Worm (Caenorhabditis elegans) whole organism, early embryonic: Measurements from ENCODE around the gene T04G9.7.

Experiments
- ama-1 ChIP-seq: fragments of 150-350 bp; optimal IDR thresholded peaks from 2 replicates; lab custom pipeline; 2014
- ceh-13 ChIP-seq: fragments of 200-800 bp; sonication (Bioruptor generic); optimal IDR thresholded peaks from 2 replicates; lab custom pipeline; 2018; ENCODE audit warnings: mild to moderate bottlenecking, missing genetic modification characterization, missing compliant biosample characterization
- ets-7 ChIP-seq: sonication (generic microtip); optimal IDR thresholded peaks from 2 replicates; lab custom pipeline; 2016; ENCODE audit warnings: missing genotype, missing genetic modification characterization, missing compliant biosample characterization
- hnd-1 ChIP-seq: sonication (generic microtip); optimal IDR thresholded peaks from 2 replicates; lab custom pipeline; 2016; ENCODE audit warnings: missing genetic modification characterization, missing compliant biosample characterization
- pes-1 ChIP-seq: fragments of 200-800 bp; sonication (Bioruptor generic); IDR thresholded peaks from 2 replicates; pipeline ENCODE4 v1.3.6; 2022; ENCODE audit warnings: missing genetic modification reagents, missing genetic modification characterization, missing compliant biosample characterization
- tra-4 ChIP-seq: sonication (generic microtip); optimal IDR thresholded peaks from 2 replicates; lab custom pipeline; 2017; ENCODE audit warnings: missing genetic modification characterization, missing compliant biosample characterization

DNA sequence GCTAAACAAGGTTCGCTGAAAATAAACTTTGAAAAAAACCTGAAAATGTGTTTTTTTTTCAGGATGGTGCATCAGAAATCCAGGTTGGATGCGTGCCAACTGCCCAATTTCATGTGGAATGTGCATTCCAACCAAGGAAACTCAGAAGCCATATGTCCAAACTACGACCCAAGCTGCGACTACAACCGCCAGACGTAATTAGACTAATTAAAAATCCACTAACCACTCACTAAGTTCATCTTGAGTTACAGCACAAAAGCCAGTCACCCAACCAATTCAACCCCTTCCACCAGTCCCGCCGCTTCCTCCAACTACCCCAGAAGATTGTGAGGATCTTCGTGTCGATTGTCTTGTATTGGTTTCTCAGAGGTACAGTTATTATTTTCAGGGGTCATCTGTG lies 8.6 kb downstream of the T04G9.7 start:
- TF ChIP-seq tra-4 (tag; lab: Kevin White, UChicago) (no peak), ceh-13 (GFP tag; lab: Kevin White, UChicago) (no peak), hnd-1 (tag; lab: Kevin White, UChicago) (no peak), pes-1 (GFP tag; lab: Robert Waterston, UW) (no peak), ama-1 (lab: Kevin White, UChicago) (no peak), ets-7 (tag; lab: Kevin White, UChicago) (no peak)
